Worm (Caenorhabditis elegans) whole organism, L2 larva: ENCODE results near the gene arrd-14.

ENCODE experiments used
- lin-11 ChIP-seq: fragments of 150-350 bp; sonication (generic microtip); optimal IDR thresholded peaks from 2 replicates; lab custom pipeline; 2014; ENCODE audit warnings: missing biosample characterization, missing genetic modification characterization, inconsistent platforms, mixed read lengths
- nhr-77 ChIP-seq: fragments of 150-350 bp; optimal IDR thresholded peaks from 2 replicates; lab custom pipeline; 2014; ENCODE audit warnings: missing biosample characterization, missing genetic modification characterization

- TF ChIP-seq nhr-77 = no peak
- TF ChIP-seq lin-11 (tag; lab: Kevin White, UChicago) = no peak
Observed at ce11 chrII:13795160-13795559, 43.0 kb downstream of the arrd-14 start.
